Fruit fly (Drosophila melanogaster): ENCODE results near the gene hb.

The hb gene

DNA sequence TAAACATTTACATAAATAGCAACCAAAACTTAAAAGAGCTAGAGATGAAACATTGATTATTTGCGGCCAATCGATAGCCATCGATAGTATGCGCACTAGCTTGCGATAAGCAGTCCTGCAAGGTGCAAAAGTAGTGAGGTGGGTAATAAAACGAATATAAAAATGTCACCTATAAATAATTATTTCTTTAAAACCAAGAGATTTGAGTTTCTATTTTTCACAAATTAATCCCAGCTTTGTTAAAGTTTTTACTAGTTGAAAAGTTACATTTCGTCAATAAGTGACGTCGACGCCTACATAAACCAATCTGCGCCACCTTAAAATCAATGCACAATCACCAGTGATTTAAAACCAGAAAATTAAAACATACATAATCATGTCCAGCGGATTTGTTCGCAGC lies 46.9 kb downstream of the hb start, which contains the start of the genes Mkk4 and SLIRP2 (continued):
- TF ChIP-seq btn (GFP tag; optimal IDR thresholded peaks at IDR 0.05), result peak; percentile 97
- TF ChIP-seq unpg (GFP tag; optimal IDR thresholded peaks at IDR 0.05), result peak; percentile 99
- TF ChIP-seq sim (GFP tag; IDR thresholded peaks at IDR 0.05), result peak; percentile 98
- TF ChIP-seq CG13894 (tag; optimal IDR thresholded peaks at IDR 0.05), result peak; percentile 98
- TF ChIP-seq Bdp1 (GFP tag; optimal IDR thresholded peaks at IDR 0.05), result peak; percentile 95
- TF ChIP-seq sens-2 (GFP tag; IDR thresholded peaks at IDR 0.05), result peak; percentile 99
- peak; percentile 99 for TF ChIP-seq HLH54F (GFP tag; optimal IDR thresholded peaks at IDR 0.05)
- no peak for TF ChIP-seq br (optimal IDR thresholded peaks at IDR 0.05)
- TF ChIP-seq CG17359 (tag; optimal IDR thresholded peaks at IDR 0.05), result peak; percentile 99
- TF ChIP-seq dm (GFP tag; optimal IDR thresholded peaks at IDR 0.05), result peak; percentile 98
- peak; percentile 82 for TF ChIP-seq CG7963 (GFP tag; IDR thresholded peaks at IDR 0.05; ENCODE audit: partially characterized antibody)
- no peak for TF ChIP-seq Trl (optimal IDR thresholded peaks at IDR 0.05)
- TF ChIP-seq Trl (GFP tag; optimal IDR thresholded peaks at IDR 0.05), result peak; percentile 99
- peak; percentile 99 for TF ChIP-seq Mrtf (GFP tag; IDR thresholded peaks at IDR 0.05)
- peak; percentile 92 for TF ChIP-seq exex (tag; optimal IDR thresholded peaks at IDR 0.05)
- TF ChIP-seq CG18262 (tag; optimal IDR thresholded peaks at IDR 0.05), result peak; percentile 99
- peak; percentile 99 for TF ChIP-seq CG14050 (GFP tag; IDR thresholded peaks at IDR 0.05)
- TF ChIP-seq salm (tag; optimal IDR thresholded peaks at IDR 0.05), result peak; percentile 97
- TF ChIP-seq Stat92E (GFP tag; optimal IDR thresholded peaks at IDR 0.05), result peak in 1 of 3 experiments; percentile 95
- TF ChIP-seq CG4854 (GFP tag; optimal IDR thresholded peaks at IDR 0.05), result peak; percentile 98
- TF ChIP-seq CG3726 (GFP tag; IDR thresholded peaks at IDR 0.05), result peak; percentile 98
- peak; percentile 97 for TF ChIP-seq CG8290 (GFP tag; optimal IDR thresholded peaks at IDR 0.05)
- peak; percentile 91 to 96 for TF ChIP-seq CG8290 (tag; optimal IDR thresholded peaks at IDR 0.05)
- peak; percentile 95 for TF ChIP-seq corto (GFP tag; optimal IDR thresholded peaks at IDR 0.05)
- peak; percentile 98 for TF ChIP-seq CG15011 (GFP tag; optimal IDR thresholded peaks at IDR 0.05)
- TF ChIP-seq CG42726 (GFP tag; IDR thresholded peaks at IDR 0.05; ENCODE audit: partially characterized antibody), result peak; percentile 85
- peak; percentile 99 for TF ChIP-seq E2f1 (GFP tag; IDR thresholded peaks at IDR 0.05)
- peak; percentile 98 for TF ChIP-seq gce (GFP tag; IDR thresholded peaks at IDR 0.05)
- peak; percentile 98 for TF ChIP-seq Meics (GFP tag; optimal IDR thresholded peaks at IDR 0.05)
- peak; percentile 99 for TF ChIP-seq seq (GFP tag; IDR thresholded peaks at IDR 0.05)
- TF ChIP-seq CG1529 (GFP tag; optimal IDR thresholded peaks at IDR 0.05), result peak; percentile 97
- peak; percentile 96 for TF ChIP-seq her (GFP tag; optimal IDR thresholded peaks at IDR 0.05)
- TF ChIP-seq CG16779 (GFP tag; IDR thresholded peaks at IDR 0.05), result peak; percentile 97
- peak; percentile 99 for TF ChIP-seq Oli (tag; optimal IDR thresholded peaks at IDR 0.05)
- peak; percentile 74 for TF ChIP-seq CG34224 (GFP tag; IDR thresholded peaks at IDR 0.05; ENCODE audit: partially characterized antibody)
- TF ChIP-seq CrebB (tag; optimal IDR thresholded peaks at IDR 0.05), result peak; percentile 98
- peak; percentile 96 for TF ChIP-seq nau (GFP tag; optimal IDR thresholded peaks at IDR 0.05)
- TF ChIP-seq CG12071 (GFP tag; optimal IDR thresholded peaks at IDR 0.05), result peak; percentile 97
- peak; percentile 99 for TF ChIP-seq Hr3 (GFP tag; optimal IDR thresholded peaks at IDR 0.05)
- peak; percentile 99 for TF ChIP-seq Ada2b (GFP tag; IDR thresholded peaks at IDR 0.05)
- TF ChIP-seq ci (GFP tag; IDR thresholded peaks at IDR 0.05), result peak; percentile 99
- TF ChIP-seq CG4360 (GFP tag; IDR thresholded peaks at IDR 0.05), result peak; percentile 90
- peak; percentile 97 for TF ChIP-seq en (GFP tag; optimal IDR thresholded peaks at IDR 0.05)
- TF ChIP-seq Ptx1 (GFP tag; IDR thresholded peaks at IDR 0.05), result peak; percentile 99
- peak; percentile 99 for TF ChIP-seq CG4424 (GFP tag; optimal IDR thresholded peaks at IDR 0.05)
- peak; percentile 98 for TF ChIP-seq CG3838 (GFP tag; optimal IDR thresholded peaks at IDR 0.05)
- peak; percentile 99 for TF ChIP-seq CG12744 (GFP tag; optimal IDR thresholded peaks at IDR 0.05)
- peak; percentile 97 for TF ChIP-seq CG12769 (tag; optimal IDR thresholded peaks at IDR 0.05)
- peak; percentile 99 for TF ChIP-seq Dek (tag; optimal IDR thresholded peaks at IDR 0.05)
- TF ChIP-seq cwo (GFP tag; optimal IDR thresholded peaks at IDR 0.05), result peak; percentile 95
- TF ChIP-seq phol (tag; optimal IDR thresholded peaks at IDR 0.05), result peak; percentile 99
- TF ChIP-seq CG4404 (GFP tag; IDR thresholded peaks at IDR 0.05), result peak; percentile 99

Measured in whole organism, embryonic.